Worm (Caenorhabditis elegans) whole organism, L3 larva: Measurements from ENCODE around the gene cin-4.

ENCODE experiments used
- ZK546.5 ChIP-seq: sonication (generic microtip); optimal IDR thresholded peaks from 2 replicates; lab custom pipeline; 2017; ENCODE audit warnings: missing biosample characterization, missing genetic modification characterization
- ama-1 ChIP-seq: fragments of 150-350 bp; optimal IDR thresholded peaks from 2 replicates; lab custom pipeline; 2018
- elt-3 ChIP-seq, 3 experiments: fragments of 150-350 bp in 1 of 3; sonication (generic microtip) in 2 of 3; optimal IDR thresholded peaks; 2 replicates in 2 of 3; 4 replicates in 1 of 3; lab custom pipeline; 2014 to 2017; ENCODE audit warnings: missing biosample characterization in 3 of 3, missing genetic modification characterization in 3 of 3
- fkh-10 ChIP-seq: sonication (generic microtip); optimal IDR thresholded peaks from 2 replicates; lab custom pipeline; 2017; ENCODE audit warnings: missing biosample characterization, missing genetic modification reagents, missing genetic modification characterization
- fos-1 ChIP-seq: fragments of 150-350 bp; optimal IDR thresholded peaks from 2 replicates; lab custom pipeline; 2014; ENCODE audit warnings: missing biosample characterization, missing genetic modification characterization
- lin-15B ChIP-seq: fragments of 150-350 bp; optimal IDR thresholded peaks from 2 replicates; lab custom pipeline; 2014; ENCODE audit warnings: missing biosample characterization, missing genetic modification characterization
- nhr-28 ChIP-seq: fragments of 150-350 bp; optimal IDR thresholded peaks from 2 replicates; lab custom pipeline; 2014; ENCODE audit warnings: missing biosample characterization, missing genetic modification characterization
- pqm-1 ChIP-seq: fragments of 150-350 bp; optimal IDR thresholded peaks from 2 replicates; lab custom pipeline; 2017; ENCODE audit warnings: missing biosample characterization, missing genetic modification characterization, inconsistent platforms
- snpc-4 ChIP-seq: fragments of 150-350 bp; optimal IDR thresholded peaks from 2 replicates; lab custom pipeline; 2014; ENCODE audit warnings: missing biosample characterization, missing genetic modification characterization
- tbx-2 ChIP-seq: sonication (generic microtip); optimal IDR thresholded peaks from 2 replicates; lab custom pipeline; 2016; ENCODE audit warnings: mild to moderate bottlenecking, missing genetic modification characterization, missing compliant biosample characterization
- unc-62 ChIP-seq: fragments of 150-350 bp; sonication (generic microtip); optimal IDR thresholded peaks from 4 replicates; lab custom pipeline; 2014; ENCODE audit warnings: missing biosample characterization, missing genetic modification reagents, missing genetic modification characterization
- ztf-11 ChIP-seq: fragments of 150-350 bp; optimal IDR thresholded peaks from 2 replicates; lab custom pipeline; 2014; ENCODE audit warnings: missing biosample characterization, missing genetic modification characterization

- TF ChIP-seq lin-15B (tag; lab: Kevin White, UChicago) (peak; percentile 64), unc-62 (no peak), fkh-10 (GFP tag; lab: Kevin White, UChicago) (no peak), ama-1 (lab: Kevin White, UChicago) (no peak), pqm-1 (peak; percentile 40), fos-1 (tag; lab: Kevin White, UChicago) (no peak), ZK546.5 (no peak), tbx-2 (no peak), snpc-4 (tag; lab: Kevin White, UChicago) (peak; percentile 64), elt-3 (tag; optimal IDR thresholded peaks at IDR 0.05; lab: Kevin White, UChicago) (no peak), nhr-28 (tag; lab: Kevin White, UChicago) (no peak), ztf-11 (tag; lab: Kevin White, UChicago) (no peak)
Observed at ce11 chrII:7024897-7025852, 12.9 kb upstream of the cin-4 start, which contains the start of gene znf-598.
